Fruit fly (Drosophila melanogaster): ENCODE data around the gene CG4393.

CG4393 gene

DNA sequence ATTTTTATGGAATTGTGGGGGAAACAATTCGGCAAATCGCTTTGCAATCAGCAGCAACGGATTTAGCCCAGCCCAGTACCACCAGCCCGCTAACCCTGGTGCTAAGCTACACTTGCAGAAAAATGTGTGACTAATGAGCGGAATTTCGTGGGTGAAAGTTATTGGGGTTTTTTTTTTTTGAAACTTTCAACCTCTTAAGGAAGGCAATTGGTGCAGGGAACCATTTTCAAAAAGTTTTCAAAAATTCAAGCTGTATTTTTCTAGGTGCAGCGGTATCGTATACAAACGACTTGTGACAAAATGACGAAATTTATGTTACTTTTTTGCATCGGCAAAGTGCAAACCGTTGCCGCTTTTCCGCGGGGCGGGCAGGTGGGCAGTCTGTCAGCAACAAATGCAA lies 14.4 kb upstream of the CG4393 start:
- TF ChIP-seq pan (optimal IDR thresholded peaks at IDR 0.05), result no peak
- no peak for TF ChIP-seq EcR (GFP tag; optimal IDR thresholded peaks at IDR 0.05)
- TF ChIP-seq psq (optimal IDR thresholded peaks at IDR 0.05), result no peak
- TF ChIP-seq Dll (optimal IDR thresholded peaks at IDR 0.05), result no peak
- TF ChIP-seq CG8478 (optimal IDR thresholded peaks at IDR 0.05), result no peak
- no peak for TF ChIP-seq usp (GFP tag; optimal IDR thresholded peaks at IDR 0.05)

dm6 chr3R:23396548-23397294 lies 12.1 kb upstream of the CG4393 start:
- TF ChIP-seq pan (optimal IDR thresholded peaks at IDR 0.05) (no peak), psq (optimal IDR thresholded peaks at IDR 0.05) (no peak), EcR (GFP tag; optimal IDR thresholded peaks at IDR 0.05) (no peak), usp (GFP tag; optimal IDR thresholded peaks at IDR 0.05) (no peak), Dll (optimal IDR thresholded peaks at IDR 0.05) (no peak), CG8478 (optimal IDR thresholded peaks at IDR 0.05) (no peak)

dm6 chr3R:23395720-23396119 lies 11.1 kb upstream of the CG4393 start:
- TF ChIP-seq psq (optimal IDR thresholded peaks at IDR 0.05) (no peak), CG8478 (optimal IDR thresholded peaks at IDR 0.05) (no peak), usp (GFP tag; optimal IDR thresholded peaks at IDR 0.05) (no peak), pan (optimal IDR thresholded peaks at IDR 0.05) (no peak), EcR (GFP tag; optimal IDR thresholded peaks at IDR 0.05) (no peak), Dll (optimal IDR thresholded peaks at IDR 0.05) (no peak)

- no peak for TF ChIP-seq EcR (GFP tag; optimal IDR thresholded peaks at IDR 0.05)
- TF ChIP-seq pan (optimal IDR thresholded peaks at IDR 0.05), result no peak
- no peak for TF ChIP-seq usp (GFP tag; optimal IDR thresholded peaks at IDR 0.05)
- TF ChIP-seq CG8478 (optimal IDR thresholded peaks at IDR 0.05), result no peak
- no peak for TF ChIP-seq psq (optimal IDR thresholded peaks at IDR 0.05)
- TF ChIP-seq Dll (optimal IDR thresholded peaks at IDR 0.05), result no peak
Measured at dm6 chr3R:23393507-23393906, 8.9 kb upstream of the CG4393 start.

DNA sequence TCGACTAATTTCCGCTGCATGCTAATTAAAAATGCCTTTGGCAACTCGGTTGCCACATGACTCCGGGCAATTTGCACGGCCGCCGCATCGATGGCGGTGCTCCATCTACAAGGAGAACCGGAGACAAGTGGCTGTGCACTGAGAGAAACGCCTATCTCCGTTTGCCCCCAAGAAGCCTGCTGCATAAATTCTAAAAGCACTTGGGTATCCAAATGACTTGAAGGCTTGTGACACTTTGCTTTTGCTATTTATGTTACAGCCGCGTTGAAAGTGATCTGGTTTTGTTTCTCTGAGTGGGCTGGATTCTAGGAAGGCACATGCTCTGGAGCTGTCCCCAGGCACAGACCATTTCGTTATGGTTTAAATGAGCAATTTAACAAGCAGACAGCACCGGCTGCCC lies 7.7 kb upstream of the CG4393 start:
- TF ChIP-seq EcR (GFP tag; optimal IDR thresholded peaks at IDR 0.05) (no peak), pan (optimal IDR thresholded peaks at IDR 0.05) (no peak), psq (optimal IDR thresholded peaks at IDR 0.05) (no peak), Dll (optimal IDR thresholded peaks at IDR 0.05) (no peak), usp (GFP tag; optimal IDR thresholded peaks at IDR 0.05) (no peak), CG8478 (optimal IDR thresholded peaks at IDR 0.05) (no peak)

dm6 chr3R:23390769-23391309 lies 6.3 kb upstream of the CG4393 start:
- TF ChIP-seq Dll (optimal IDR thresholded peaks at IDR 0.05) (no peak), EcR (GFP tag; optimal IDR thresholded peaks at IDR 0.05) (no peak), psq (optimal IDR thresholded peaks at IDR 0.05) (no peak), usp (GFP tag; optimal IDR thresholded peaks at IDR 0.05) (no peak), CG8478 (optimal IDR thresholded peaks at IDR 0.05) (no peak), pan (optimal IDR thresholded peaks at IDR 0.05) (no peak)

- no peak for TF ChIP-seq Dll (optimal IDR thresholded peaks at IDR 0.05)
- no peak for TF ChIP-seq usp (GFP tag; optimal IDR thresholded peaks at IDR 0.05)
- TF ChIP-seq CG8478 (optimal IDR thresholded peaks at IDR 0.05), result no peak
- no peak for TF ChIP-seq pan (optimal IDR thresholded peaks at IDR 0.05)
- TF ChIP-seq EcR (GFP tag; optimal IDR thresholded peaks at IDR 0.05), result no peak
Measured at dm6 chr3R:23388798-23389197, 4.2 kb upstream of the CG4393 start, which contains the start of gene CG31515. CG31515 (minus strand) TSS chr3R:23388898.

dm6 chr3R:23386907-23387306 lies 2.3 kb upstream of the CG4393 start:
- TF ChIP-seq psq (optimal IDR thresholded peaks at IDR 0.05) (no peak), pan (optimal IDR thresholded peaks at IDR 0.05) (no peak), CG8478 (optimal IDR thresholded peaks at IDR 0.05) (no peak), Dll (optimal IDR thresholded peaks at IDR 0.05) (no peak), EcR (GFP tag; optimal IDR thresholded peaks at IDR 0.05) (no peak), usp (GFP tag; optimal IDR thresholded peaks at IDR 0.05) (no peak)

DNA sequence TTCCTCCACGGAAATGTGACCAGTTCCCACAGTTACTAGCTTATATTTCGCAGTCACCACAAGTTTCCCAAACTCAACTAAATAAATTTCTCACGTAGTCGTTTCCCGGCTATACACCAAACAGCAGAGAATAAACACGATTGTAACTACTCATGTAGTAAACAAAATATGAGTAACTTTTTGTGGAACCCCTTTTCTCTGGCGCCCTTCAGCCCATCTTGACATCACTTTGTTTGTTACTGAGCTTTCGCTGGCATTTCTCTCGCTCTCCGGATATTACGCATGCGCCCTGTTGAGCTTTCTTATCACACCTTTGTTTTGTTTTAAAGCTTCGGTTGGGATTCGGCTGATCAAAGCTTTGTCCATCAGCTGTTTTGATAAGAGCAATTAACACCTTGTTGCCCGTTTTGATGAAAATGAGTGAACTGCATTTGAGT lies 1.5 kb upstream of the CG4393 start:
- TF ChIP-seq psq (optimal IDR thresholded peaks at IDR 0.05) (no peak), usp (GFP tag; optimal IDR thresholded peaks at IDR 0.05) (no peak), Dll (optimal IDR thresholded peaks at IDR 0.05) (no peak), EcR (GFP tag; optimal IDR thresholded peaks at IDR 0.05) (no peak), pan (optimal IDR thresholded peaks at IDR 0.05) (no peak), CG8478 (optimal IDR thresholded peaks at IDR 0.05) (no peak)

DNA sequence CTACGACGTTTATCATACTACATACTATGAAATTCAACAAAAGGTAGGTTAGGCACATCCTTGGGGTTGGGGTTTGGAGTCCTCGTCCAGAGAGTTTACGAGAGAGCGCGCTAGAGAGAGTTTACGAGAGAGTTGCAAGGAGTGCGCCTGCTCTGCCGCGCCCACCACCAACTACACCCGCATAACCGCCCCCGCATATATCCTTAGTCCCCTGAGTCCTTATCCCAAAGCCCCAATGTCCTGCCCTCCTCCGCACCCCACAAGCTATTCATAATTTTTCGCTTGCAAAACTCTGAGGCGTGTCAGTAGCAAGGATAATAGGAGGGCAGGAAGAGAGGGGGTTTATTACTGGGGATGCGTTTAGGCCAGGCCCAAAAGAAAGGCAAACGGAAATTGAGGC lies 854 bp downstream of the CG4393 start:
- TF ChIP-seq Dll (optimal IDR thresholded peaks at IDR 0.05) (peak; percentile 6), usp (GFP tag; optimal IDR thresholded peaks at IDR 0.05) (no peak)

- TF ChIP-seq CG8478 (optimal IDR thresholded peaks at IDR 0.05) (no peak), EcR (GFP tag; optimal IDR thresholded peaks at IDR 0.05) (no peak), psq (optimal IDR thresholded peaks at IDR 0.05) (no peak), pan (optimal IDR thresholded peaks at IDR 0.05) (no peak)
Measured at dm6 chr3R:23377288-23377687, 7.3 kb downstream of the CG4393 start.

DNA sequence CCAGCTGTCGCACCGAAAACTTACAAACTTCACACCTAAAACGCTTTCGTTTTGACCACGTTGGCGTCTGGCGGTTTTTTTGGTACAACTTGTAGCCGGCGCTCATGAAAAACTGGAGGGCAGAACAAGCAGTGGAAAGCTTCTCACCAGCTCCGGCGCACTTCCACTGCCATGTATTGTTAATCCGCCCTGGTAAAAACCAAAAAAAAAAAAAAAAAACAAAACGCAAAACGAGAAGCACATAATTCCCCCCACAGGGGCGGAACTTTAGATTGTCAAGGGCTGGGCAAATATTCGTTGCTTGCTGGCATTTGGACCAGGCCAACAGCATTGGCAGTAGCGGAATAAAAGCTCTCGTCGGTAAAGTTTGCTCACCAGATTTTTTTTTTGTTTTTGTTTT lies 10.3 kb downstream of the CG4393 start:
- no peak for TF ChIP-seq psq (optimal IDR thresholded peaks at IDR 0.05)
- no peak for TF ChIP-seq Dll (optimal IDR thresholded peaks at IDR 0.05)
- no peak for TF ChIP-seq pan (optimal IDR thresholded peaks at IDR 0.05)
- TF ChIP-seq EcR (GFP tag; optimal IDR thresholded peaks at IDR 0.05), result no peak
- TF ChIP-seq CG8478 (optimal IDR thresholded peaks at IDR 0.05), result no peak
- TF ChIP-seq usp (GFP tag; optimal IDR thresholded peaks at IDR 0.05), result no peak

dm6 chr3R:23373403-23373802 lies 11.2 kb downstream of the CG4393 start, which contains the start of gene CG42828:
CG42828 (plus strand) TSS chr3R:23373703.
- no peak for TF ChIP-seq CG8478 (optimal IDR thresholded peaks at IDR 0.05)

Data from whole organism.